Worm (Caenorhabditis elegans): ENCODE measurements around the gene nhr-129.

The nhr-129 gene

DNA sequence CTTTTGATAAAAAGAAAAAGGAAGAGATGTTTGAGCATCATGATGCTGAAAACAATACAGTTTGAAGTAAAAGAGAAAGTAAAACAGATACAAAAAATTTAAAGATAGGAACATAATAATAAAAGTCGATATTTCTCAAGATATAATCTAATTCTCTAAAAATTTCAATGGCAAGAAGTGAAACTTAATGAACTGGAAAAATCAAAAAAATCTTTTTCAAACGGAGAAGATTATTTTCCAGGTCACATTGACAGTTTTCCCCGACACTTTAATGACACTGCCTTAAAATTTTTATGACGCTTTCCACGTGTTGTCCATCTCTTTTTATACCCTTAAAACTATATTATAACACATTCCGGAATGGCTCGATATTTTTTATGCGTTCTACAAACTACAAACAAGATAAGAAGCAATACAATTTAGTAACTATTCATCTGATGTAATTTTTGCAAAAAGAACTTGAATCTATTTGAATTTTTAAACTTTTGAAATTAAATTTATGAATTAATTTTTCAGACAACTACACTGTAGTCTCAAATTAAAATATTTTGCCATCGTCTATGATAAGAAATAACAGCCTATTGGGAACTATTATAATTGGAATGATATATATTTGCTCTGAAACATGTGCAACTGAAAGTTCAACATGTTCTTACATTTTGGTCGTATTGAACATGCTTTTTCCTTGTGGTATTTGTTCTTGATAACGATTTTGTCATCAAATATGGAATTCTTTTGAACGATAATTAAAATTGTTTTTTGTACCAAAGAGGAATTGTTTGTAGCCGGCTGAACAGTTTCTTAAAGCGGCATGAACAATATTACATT is 5.7 kb downstream of the nhr-129 start, which contains the start of gene C50B6.7:
Gene C50B6.7 (minus strand): TSS at position 51 of the 828 bp plus-strand sequence.
- no peak for TF ChIP-seq ztf-23 (GFP tag; IDR thresholded peaks at IDR 0.05)

DNA sequence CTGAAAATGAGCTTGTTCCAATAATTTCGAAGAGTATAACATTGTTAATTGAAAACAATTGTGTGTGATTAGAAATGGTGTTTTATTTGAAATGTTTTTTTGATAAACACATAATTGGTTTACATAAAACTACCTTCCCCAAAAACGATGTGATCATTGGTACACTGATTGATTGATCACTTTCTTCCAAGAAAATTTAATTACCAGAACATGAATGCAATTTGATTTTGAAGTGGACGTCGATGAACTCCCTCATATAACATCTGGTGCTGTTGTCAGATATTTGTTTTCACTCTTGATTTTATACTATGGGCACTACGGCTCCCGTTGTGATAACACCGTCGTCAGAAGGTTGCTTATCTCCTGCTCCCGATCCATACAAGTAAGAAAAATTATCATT is 10.1 kb downstream of the nhr-129 start, which contains the start of gene srh-15:
Gene srh-15 (plus strand): TSS at position 301 of the 400 bp plus-strand sequence.
- TF ChIP-seq ref-1 (GFP tag; conservative IDR thresholded peaks at IDR 0.05) (no peak), klf-2 (GFP tag; conservative IDR thresholded peaks at IDR 0.05) (no peak), flt-1 (GFP tag; IDR thresholded peaks at IDR 0.05) (no peak), med-1 (GFP tag; optimal IDR thresholded peaks at IDR 0.05; ENCODE audit: insufficient read depth) (no peak), tab-1 (GFP tag; IDR thresholded peaks at IDR 0.05) (no peak), ztf-29 (GFP tag; IDR thresholded peaks at IDR 0.05) (no peak), cog-1 (tag; optimal IDR thresholded peaks at IDR 0.05) (no peak), T22C8.4 (GFP tag; IDR thresholded peaks at IDR 0.05) (no peak), ztf-23 (GFP tag; IDR thresholded peaks at IDR 0.05) (no peak)

DNA sequence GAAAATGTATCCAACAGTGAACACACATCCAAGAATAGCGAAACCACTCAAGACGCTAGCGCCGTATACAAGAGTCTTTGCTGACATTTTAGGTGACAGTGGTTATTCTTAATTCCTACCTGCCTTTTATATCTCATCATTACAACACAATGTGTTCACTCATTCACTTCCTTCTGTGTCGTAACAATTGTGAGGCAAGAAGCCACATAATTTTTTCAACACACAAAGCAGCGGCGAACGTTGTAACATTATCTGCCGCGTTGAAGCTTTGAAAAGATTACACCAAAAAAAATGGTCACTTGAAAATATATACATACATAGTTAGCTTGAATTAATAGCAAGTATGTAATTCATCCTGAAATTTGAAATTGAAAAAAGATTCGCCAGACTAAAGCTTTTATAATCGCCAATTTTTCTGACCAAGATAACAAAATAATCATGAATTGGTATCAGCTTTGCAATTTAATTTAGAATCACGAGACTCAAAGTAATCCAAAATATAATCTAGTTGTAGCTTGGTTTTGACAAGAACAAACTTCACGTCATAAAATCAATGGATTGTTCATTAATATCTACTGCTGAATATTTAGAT is 12.8 kb downstream of the nhr-129 start, which contains the start of the genes col-161 and srh-18:
Gene col-161 (minus strand): TSS at position 101 of the 592 bp plus-strand sequence.
Gene srh-18 (plus strand): TSS at position 542 of the 592 bp plus-strand sequence.
- TF ChIP-seq flt-1 (GFP tag; IDR thresholded peaks at IDR 0.05) = no peak
- no peak for TF ChIP-seq tab-1 (GFP tag; IDR thresholded peaks at IDR 0.05)
- TF ChIP-seq ztf-23 (GFP tag; IDR thresholded peaks at IDR 0.05) = no peak
- TF ChIP-seq ztf-29 (GFP tag; IDR thresholded peaks at IDR 0.05) = no peak
- no peak for TF ChIP-seq T22C8.4 (GFP tag; IDR thresholded peaks at IDR 0.05)
- no peak for TF ChIP-seq klf-2 (GFP tag; conservative IDR thresholded peaks at IDR 0.05)
- no peak for TF ChIP-seq cog-1 (tag; optimal IDR thresholded peaks at IDR 0.05)
- TF ChIP-seq med-1 (GFP tag; optimal IDR thresholded peaks at IDR 0.05; ENCODE audit: insufficient read depth) = no peak
- no peak for TF ChIP-seq ref-1 (GFP tag; conservative IDR thresholded peaks at IDR 0.05)

DNA sequence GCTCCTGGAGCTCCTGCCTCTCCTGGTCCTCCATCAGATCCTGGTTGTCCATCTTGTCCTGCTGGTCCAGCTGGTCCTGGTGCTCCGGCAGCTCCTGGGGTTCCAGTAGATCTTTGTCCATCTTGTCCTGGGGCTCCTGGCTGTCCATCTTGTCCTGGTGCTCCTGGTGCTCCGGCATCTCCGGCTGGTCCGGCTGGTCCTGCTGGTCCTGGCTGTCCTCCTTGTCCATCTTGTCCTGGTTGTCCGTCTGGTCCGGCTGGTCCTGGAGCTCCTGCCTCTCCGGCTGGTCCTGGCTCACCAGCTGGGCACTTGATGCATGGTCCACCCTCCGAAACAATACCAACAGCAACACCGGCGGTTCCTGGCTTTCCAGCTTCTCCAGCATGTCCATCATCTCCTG is 13.6 kb downstream of the nhr-129 start:
- TF ChIP-seq tab-1 (GFP tag; IDR thresholded peaks at IDR 0.05) = 0 out of 2 replicates have a peak, but pooled peaks have one; percentile 31
- 0 out of 2 replicates have a peak, but pooled peaks have one; percentile 8 for TF ChIP-seq klf-2 (GFP tag; conservative IDR thresholded peaks at IDR 0.05)

DNA sequence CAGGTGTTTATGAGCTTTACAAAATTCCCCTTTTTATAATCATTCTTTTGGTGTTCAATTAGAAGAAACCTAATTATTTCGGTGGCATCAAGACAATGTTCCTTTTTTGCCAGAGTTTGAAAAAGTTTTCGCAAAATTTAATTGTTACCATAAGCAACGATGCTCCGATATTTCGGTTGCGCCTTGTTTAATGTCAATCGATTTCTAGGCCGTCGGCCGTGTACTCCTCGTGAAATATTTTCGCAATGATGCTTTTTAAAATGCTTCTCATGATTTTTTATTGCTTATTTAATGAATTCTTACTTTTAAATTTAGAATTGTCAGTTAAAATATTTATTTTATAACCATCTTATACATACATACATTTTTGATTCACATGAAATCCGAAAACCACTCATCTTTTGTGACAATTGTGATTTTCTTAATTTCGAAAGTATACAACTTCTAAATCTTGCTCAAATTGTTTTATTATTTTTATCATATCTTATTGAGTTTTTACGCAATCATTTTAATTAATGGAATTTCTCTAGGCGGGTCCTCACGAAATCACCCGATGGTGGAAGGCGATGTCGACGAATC is 17.7 kb downstream of the nhr-129 start, which contains the start of gene C50B6.3:
Gene C50B6.3 (plus strand): TSS at position 529 of the 579 bp plus-strand sequence.
- TF ChIP-seq T22C8.4 (GFP tag; IDR thresholded peaks at IDR 0.05) = peak; percentile 69
- TF ChIP-seq ztf-23 (GFP tag; IDR thresholded peaks at IDR 0.05) = 0 out of 2 replicates have a peak, but pooled peaks have one; percentile 62
- TF ChIP-seq klf-2 (GFP tag; conservative IDR thresholded peaks at IDR 0.05) = no peak

DNA sequence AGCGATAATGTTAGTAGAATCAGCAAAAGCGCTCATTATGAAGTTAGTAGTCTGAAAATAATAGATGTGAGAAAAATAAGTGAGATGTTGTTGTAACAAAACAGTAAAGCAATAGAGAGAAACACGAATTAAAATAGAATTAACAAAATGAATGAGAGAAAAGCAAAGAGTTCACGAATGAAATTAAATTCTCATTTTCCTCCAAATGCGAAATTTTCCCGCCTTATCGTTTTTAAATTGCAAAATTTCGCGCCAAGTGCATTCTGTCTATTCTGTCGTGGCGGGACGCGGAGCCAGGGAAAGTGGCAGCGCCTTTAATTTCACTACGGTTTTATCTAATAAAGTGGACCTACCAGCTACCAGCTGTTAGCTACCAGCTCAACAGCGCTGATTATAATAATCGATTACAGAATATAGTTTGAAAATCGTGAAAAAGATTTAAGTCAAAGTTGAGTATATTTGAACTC is 18.6 kb downstream of the nhr-129 start, which contains the start of gene nasp-2:
Gene nasp-2 (minus strand): TSS at position 51 of the 467 bp plus-strand sequence.
- TF ChIP-seq cog-1 (tag; optimal IDR thresholded peaks at IDR 0.05) (no peak), flt-1 (GFP tag; IDR thresholded peaks at IDR 0.05) (no peak), med-1 (GFP tag; optimal IDR thresholded peaks at IDR 0.05; ENCODE audit: insufficient read depth) (no peak), ref-1 (GFP tag; conservative IDR thresholded peaks at IDR 0.05) (no peak), ztf-23 (GFP tag; IDR thresholded peaks at IDR 0.05) (no peak), ztf-29 (GFP tag; IDR thresholded peaks at IDR 0.05) (no peak), klf-2 (GFP tag; conservative IDR thresholded peaks at IDR 0.05) (no peak), tab-1 (GFP tag; IDR thresholded peaks at IDR 0.05) (no peak), T22C8.4 (GFP tag; IDR thresholded peaks at IDR 0.05) (no peak)

DNA sequence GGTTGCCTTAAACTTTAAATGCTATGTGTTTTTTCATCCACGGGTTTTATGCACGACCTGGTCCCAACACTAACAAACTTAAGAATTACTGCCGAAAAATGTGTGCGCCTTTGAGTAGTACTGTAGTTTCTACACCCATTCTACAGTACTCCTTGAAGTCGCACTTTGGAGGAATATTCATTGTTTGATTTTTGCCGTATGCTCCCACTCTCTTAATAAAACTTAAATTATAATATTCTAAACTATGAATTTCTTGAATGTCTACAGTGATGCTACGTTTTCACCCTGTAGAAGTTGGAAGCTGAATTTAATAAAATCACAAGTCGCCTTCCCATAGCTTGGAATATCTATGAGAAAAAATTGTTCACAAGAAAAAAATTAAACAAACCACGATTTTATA is 21.0 kb downstream of the nhr-129 start:
- TF ChIP-seq tab-1 (GFP tag; IDR thresholded peaks at IDR 0.05) = no peak
- no peak for TF ChIP-seq T22C8.4 (GFP tag; IDR thresholded peaks at IDR 0.05)
- no peak for TF ChIP-seq cog-1 (tag; optimal IDR thresholded peaks at IDR 0.05)
- TF ChIP-seq klf-2 (GFP tag; conservative IDR thresholded peaks at IDR 0.05) = no peak
- TF ChIP-seq ref-1 (GFP tag; conservative IDR thresholded peaks at IDR 0.05) = no peak
- no peak for TF ChIP-seq ztf-23 (GFP tag; IDR thresholded peaks at IDR 0.05)
- no peak for TF ChIP-seq flt-1 (GFP tag; IDR thresholded peaks at IDR 0.05)
- no peak for TF ChIP-seq med-1 (GFP tag; optimal IDR thresholded peaks at IDR 0.05; ENCODE audit: insufficient read depth)
- no peak for TF ChIP-seq ztf-29 (GFP tag; IDR thresholded peaks at IDR 0.05)

DNA sequence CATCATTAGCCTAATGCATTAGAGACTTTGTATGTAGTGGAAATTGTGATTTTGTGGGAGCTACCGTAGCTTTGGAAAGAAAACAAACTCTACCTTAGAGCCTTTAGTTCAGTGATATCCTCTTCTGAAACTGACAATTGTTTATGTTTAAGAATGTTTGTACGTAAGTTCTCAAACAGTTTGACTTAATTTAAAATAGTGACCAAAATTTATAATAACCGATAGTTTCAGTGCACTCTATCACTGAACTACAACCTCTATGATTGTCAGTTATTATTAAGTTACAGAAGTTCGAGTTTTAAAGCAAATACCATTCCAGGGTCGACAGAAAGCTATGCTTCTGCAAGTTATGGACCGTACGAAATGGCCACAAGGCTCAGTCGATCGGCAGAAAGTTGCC is 22.2 kb downstream of the nhr-129 start, which contains the start of gene C50B6.1:
Gene C50B6.1 (plus strand): TSS at position 301 of the 400 bp plus-strand sequence.
- TF ChIP-seq med-1 (GFP tag; optimal IDR thresholded peaks at IDR 0.05; ENCODE audit: insufficient read depth) (no peak), flt-1 (GFP tag; IDR thresholded peaks at IDR 0.05) (no peak), klf-2 (GFP tag; conservative IDR thresholded peaks at IDR 0.05) (no peak), cog-1 (tag; optimal IDR thresholded peaks at IDR 0.05) (no peak), ztf-29 (GFP tag; IDR thresholded peaks at IDR 0.05) (no peak), tab-1 (GFP tag; IDR thresholded peaks at IDR 0.05) (no peak), ztf-23 (GFP tag; IDR thresholded peaks at IDR 0.05) (no peak), ref-1 (GFP tag; conservative IDR thresholded peaks at IDR 0.05) (no peak), T22C8.4 (GFP tag; IDR thresholded peaks at IDR 0.05) (no peak)

DNA sequence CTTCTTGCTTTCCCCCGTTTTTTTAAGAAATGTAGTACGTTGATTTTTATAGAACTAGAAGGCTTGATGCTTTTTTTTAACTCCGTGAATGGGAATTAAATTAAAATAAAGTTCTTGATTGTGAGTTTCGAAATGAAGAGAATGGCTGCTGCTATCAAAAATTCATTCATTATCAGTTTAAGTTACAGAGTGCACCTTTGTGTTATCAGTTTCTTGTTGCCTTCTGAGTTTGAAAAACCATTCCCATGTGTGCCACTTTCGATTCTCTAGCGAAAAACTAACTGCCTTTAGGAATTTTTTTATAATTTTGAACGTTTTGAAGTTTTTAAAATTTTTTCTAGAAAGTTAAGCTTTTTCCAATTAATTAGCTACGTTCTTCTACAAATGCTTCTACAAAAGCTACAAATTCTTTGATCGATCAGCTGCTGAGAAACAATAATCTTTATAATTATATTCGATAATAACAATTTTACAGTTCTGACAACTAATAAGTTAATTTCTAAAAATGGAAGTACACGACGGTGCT is 26.1 kb downstream of the nhr-129 start, which contains the start of gene C26E1.2:
Gene C26E1.2 (plus strand): TSS at position 476 of the 526 bp plus-strand sequence.
- TF ChIP-seq ztf-29 (GFP tag; IDR thresholded peaks at IDR 0.05) (no peak), flt-1 (GFP tag; IDR thresholded peaks at IDR 0.05) (no peak), ztf-23 (GFP tag; IDR thresholded peaks at IDR 0.05) (no peak), med-1 (GFP tag; optimal IDR thresholded peaks at IDR 0.05; ENCODE audit: insufficient read depth) (no peak), klf-2 (GFP tag; conservative IDR thresholded peaks at IDR 0.05) (no peak), ref-1 (GFP tag; conservative IDR thresholded peaks at IDR 0.05) (no peak), tab-1 (GFP tag; IDR thresholded peaks at IDR 0.05) (no peak), T22C8.4 (GFP tag; IDR thresholded peaks at IDR 0.05) (no peak), cog-1 (tag; optimal IDR thresholded peaks at IDR 0.05) (no peak)
